Worm (Caenorhabditis elegans): ENCODE data around the gene W09H1.1.

- TF ChIP-seq T26A5.8 (tag; optimal IDR thresholded peaks at IDR 0.05): no peak
- TF ChIP-seq unc-62 (GFP tag; optimal IDR thresholded peaks at IDR 0.05): no peak
- no peak for TF ChIP-seq ztf-6 (GFP tag; IDR thresholded peaks at IDR 0.05)
- no peak for TF ChIP-seq hsf-1 (GFP tag; IDR thresholded peaks at IDR 0.05)
- TF ChIP-seq ama-1 (optimal IDR thresholded peaks at IDR 0.05): no peak
- no peak for TF ChIP-seq ama-1 (GFP tag; optimal IDR thresholded peaks at IDR 0.05)
Measured at ce11 chrII:13148247-13148646, 33.1 kb downstream of the W09H1.1 start.

Data from whole organism, young adult.